Worm (Caenorhabditis elegans) whole organism, L1 larva: ENCODE measurements around the gene srt-70.

Source experiments
- ama-1 ChIP-seq: fragments of 150-350 bp; optimal IDR thresholded peaks from 2 replicates; lab custom pipeline; 2014
- ces-1 ChIP-seq: fragments of 150-350 bp; optimal IDR thresholded peaks from 2 replicates; lab custom pipeline; 2014; ENCODE audit warnings: missing biosample characterization, missing genetic modification reagents, missing genetic modification characterization
- egl-13 ChIP-seq: sonication (generic microtip); optimal IDR thresholded peaks from 2 replicates; lab custom pipeline; 2016; ENCODE audit warnings: missing genotype, missing genetic modification reagents, missing genetic modification characterization, missing compliant biosample characterization
- elt-3 ChIP-seq, 6 experiments: fragments of 150-350 bp in 1 of 6; sonication (generic microtip); optimal IDR thresholded peaks; 2 replicates each; lab custom pipeline; 2017 to 2018; ENCODE audit warnings: missing biosample characterization in 6 of 6, missing genetic modification characterization in 6 of 6, inconsistent platforms in 1 of 6
- mdl-1 ChIP-seq, 2 experiments: fragments of 150-350 bp; optimal IDR thresholded peaks; 2 replicates each; lab custom pipeline; 2014 to 2017; ENCODE audit warnings: missing biosample characterization in 2 of 2, missing genetic modification characterization in 2 of 2, inconsistent platforms in 1 of 2
- snpc-4 ChIP-seq: fragments of 150-350 bp; optimal IDR thresholded peaks from 2 replicates; lab custom pipeline; 2014; ENCODE audit warnings: missing biosample characterization, missing genetic modification characterization
- unc-130 ChIP-seq: fragments of 150-350 bp; optimal IDR thresholded peaks from 2 replicates; lab custom pipeline; 2017; ENCODE audit warnings: missing biosample characterization, missing genetic modification characterization, inconsistent platforms

DNA sequence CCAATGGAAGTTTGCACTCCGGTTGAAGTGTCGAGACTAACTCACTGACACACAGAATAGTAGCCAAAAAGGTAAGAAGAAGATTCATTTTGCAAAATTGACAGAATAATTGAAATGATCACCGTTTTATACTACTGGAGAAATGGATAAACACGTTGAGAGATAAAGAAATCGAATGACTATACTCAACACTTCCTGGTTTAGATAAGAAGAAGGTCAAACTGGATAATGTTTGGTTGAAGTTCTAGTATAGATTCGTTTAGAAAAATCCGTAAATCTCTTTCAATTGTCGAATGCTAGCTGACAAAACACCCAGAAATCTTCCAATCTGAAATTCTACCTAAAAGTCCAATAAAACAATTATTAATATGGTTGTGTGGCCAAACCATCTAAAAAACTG lies 27.9 kb upstream of the srt-70 start, which contains the start of gene Y49G5A.1:
- TF ChIP-seq ama-1 (lab: Kevin White, UChicago) (no peak), ces-1 (GFP tag; lab: Kevin White, UChicago) (no peak), egl-13 (no peak), mdl-1 (tag; optimal IDR thresholded peaks at IDR 0.05; lab: Kevin White, UChicago) (no peak), unc-130 (tag; lab: Kevin White, UChicago) (no peak), elt-3 (tag; optimal IDR thresholded peaks at IDR 0.05; lab: Kevin White, UChicago) (no peak), snpc-4 (tag; lab: Kevin White, UChicago) (no peak)
